Fruit fly (Drosophila melanogaster) whole organism, embryonic: ENCODE measurements around the gene pont.

ENCODE experiments used
- ATbp ChIP-seq: fragments of 200-800 bp; sonication (Bioruptor generic); optimal IDR thresholded peaks from 2 replicates; lab custom pipeline; 2017; ENCODE audit warnings: missing biosample characterization, mild to moderate bottlenecking, missing genetic modification characterization, missing genetic modification reagents
- Ada2b ChIP-seq: fragments of 200-800 bp; sonication (Bioruptor generic); IDR thresholded peaks from 2 replicates; pipeline ENCODE4 v1.3.6; 2022; ENCODE audit warnings: missing biosample characterization, missing genetic modification characterization
- Adf1 ChIP-seq: fragments of 200-800 bp; sonication (Bioruptor generic); IDR thresholded peaks from 2 replicates; pipeline ENCODE4 v1.3.6; 2022; ENCODE audit warnings: missing biosample characterization, missing genetic modification characterization
- C15 ChIP-seq: fragments of 200-800 bp; sonication (Bioruptor generic); IDR thresholded peaks from 3 replicates; pipeline ENCODE4 v1.3.6; 2022; ENCODE audit warnings: missing biosample characterization, missing genetic modification characterization
- CG10209 ChIP-seq: fragments of 200-800 bp; sonication (Bioruptor generic); optimal IDR thresholded peaks from 3 replicates; lab custom pipeline; 2017; ENCODE audit warnings: missing biosample characterization, mild to moderate bottlenecking, missing genetic modification characterization, missing genetic modification reagents
- CG1024 ChIP-seq: fragments of 200-800 bp; sonication (Bioruptor generic); IDR thresholded peaks from 2 replicates; pipeline ENCODE4 v1.3.6; 2022; ENCODE audit warnings: missing biosample characterization, missing genetic modification characterization
- CG10431 ChIP-seq: fragments of 200-800 bp; sonication (Bioruptor generic); optimal IDR thresholded peaks from 3 replicates; lab custom pipeline; 2018; ENCODE audit warnings: missing biosample characterization, mild to moderate bottlenecking, missing genetic modification characterization
- CG10565 ChIP-seq: fragments of 200-800 bp; sonication (Bioruptor generic); optimal IDR thresholded peaks from 3 replicates; lab custom pipeline; 2016; ENCODE audit warnings: missing biosample characterization, mild to moderate bottlenecking, missing genetic modification characterization
- CG14667 ChIP-seq: fragments of 200-800 bp; sonication (Bioruptor generic); IDR thresholded peaks from 2 replicates; pipeline ENCODE4 v1.3.6; 2022; ENCODE audit warnings: missing biosample characterization, missing genetic modification characterization
- CG14860 ChIP-seq: fragments of 200-800 bp; sonication (Bioruptor generic); IDR thresholded peaks from 3 replicates; pipeline ENCODE4 v1.3.6; 2022; ENCODE audit warnings: missing biosample characterization, missing genetic modification characterization; ENCODE audit not compliant: partially characterized antibody
- CG1529 ChIP-seq: fragments of 200-800 bp; sonication (Bioruptor generic); optimal IDR thresholded peaks from 3 replicates; lab custom pipeline; 2018; ENCODE audit warnings: missing biosample characterization, missing genetic modification characterization
- CG15479 ChIP-seq: fragments of 200-800 bp; sonication (Bioruptor generic); optimal IDR thresholded peaks from 3 replicates; lab custom pipeline; 2019; ENCODE audit warnings: missing biosample characterization, mild to moderate bottlenecking, missing genetic modification characterization, moderate library complexity
- CG15601 ChIP-seq: fragments of 200-800 bp; sonication (Bioruptor generic); optimal IDR thresholded peaks from 3 replicates; lab custom pipeline; 2019; ENCODE audit warnings: missing biosample characterization, mild to moderate bottlenecking, missing genetic modification characterization, moderate library complexity
- CG1602 ChIP-seq: fragments of 200-800 bp; sonication (Bioruptor generic); optimal IDR thresholded peaks from 3 replicates; lab custom pipeline; 2016; ENCODE audit warnings: missing biosample characterization, missing genetic modification characterization
- CG2120 ChIP-seq: fragments of 200-800 bp; sonication (Bioruptor generic); optimal IDR thresholded peaks from 3 replicates; lab custom pipeline; 2016; ENCODE audit warnings: missing biosample characterization, missing genetic modification characterization
- CG2712 ChIP-seq: fragments of 200-800 bp; optimal IDR thresholded peaks from 3 replicates; lab custom pipeline; 2019; ENCODE audit warnings: missing biosample characterization, mild to moderate bottlenecking, missing genetic modification characterization, moderate library complexity
- CG3995 ChIP-seq: fragments of 200-800 bp; sonication (Bioruptor generic); optimal IDR thresholded peaks from 3 replicates; lab custom pipeline; 2016; ENCODE audit warnings: missing biosample characterization, missing genetic modification characterization
- CG4328 ChIP-seq: fragments of 200-800 bp; sonication (Bioruptor generic); optimal IDR thresholded peaks from 3 replicates; lab custom pipeline; 2017; ENCODE audit warnings: missing biosample characterization, missing genetic modification reagents, missing genetic modification characterization
- CG4360 ChIP-seq: fragments of 200-800 bp; sonication (Bioruptor generic); IDR thresholded peaks from 2 replicates; pipeline ENCODE4 v1.3.6; 2022; ENCODE audit warnings: missing biosample characterization, missing genetic modification characterization
- CG4424 ChIP-seq: fragments of 200-800 bp; sonication (Bioruptor generic); optimal IDR thresholded peaks from 3 replicates; lab custom pipeline; 2016; ENCODE audit warnings: missing biosample characterization, missing genetic modification characterization
- CG4730 ChIP-seq: fragments of 200-800 bp; sonication (Bioruptor generic); IDR thresholded peaks from 2 replicates; pipeline ENCODE4 v1.3.6; 2022; ENCODE audit warnings: missing biosample characterization, missing genetic modification characterization
- CG6854 ChIP-seq: fragments of 200-800 bp; sonication (Bioruptor generic); optimal IDR thresholded peaks from 3 replicates; lab custom pipeline; 2017; ENCODE audit warnings: missing biosample characterization, mild to moderate bottlenecking, missing genetic modification characterization
- CG7745 ChIP-seq: fragments of 200-800 bp; sonication (Bioruptor generic); optimal IDR thresholded peaks from 2 replicates; lab custom pipeline; 2018; ENCODE audit warnings: missing biosample characterization, mild to moderate bottlenecking, missing genetic modification characterization, moderate library complexity
- CG8944 ChIP-seq: fragments of 200-800 bp; sonication (Bioruptor generic); optimal IDR thresholded peaks from 3 replicates; lab custom pipeline; 2016; ENCODE audit warnings: missing biosample characterization, missing genetic modification characterization
- CG9817 ChIP-seq: fragments of 200-800 bp; sonication (Bioruptor generic); optimal IDR thresholded peaks from 2 replicates; lab custom pipeline; 2018; ENCODE audit warnings: missing biosample characterization, mild to moderate bottlenecking, missing genetic modification characterization, moderate library complexity
- CkIIα-i1 ChIP-seq: fragments of 200-800 bp; sonication (Bioruptor generic); IDR thresholded peaks from 2 replicates; pipeline ENCODE4 v1.3.6; 2022; ENCODE audit warnings: missing biosample characterization, missing genetic modification characterization
- Dek ChIP-seq: fragments of 200-800 bp; sonication (Bioruptor generic); optimal IDR thresholded peaks from 3 replicates; lab custom pipeline; 2019; ENCODE audit warnings: missing biosample characterization, mild to moderate bottlenecking, missing genetic modification characterization, moderate library complexity
- Drgx ChIP-seq: fragments of 200-800 bp; sonication (Bioruptor generic); IDR thresholded peaks from 2 replicates; pipeline ENCODE4 v1.3.6; 2022; ENCODE audit warnings: missing biosample characterization, missing genetic modification characterization
- ERR ChIP-seq: fragments of 200-800 bp; sonication (Bioruptor generic); optimal IDR thresholded peaks from 2 replicates; lab custom pipeline; 2016; ENCODE audit warnings: missing biosample characterization, missing genetic modification characterization
- Eip74EF ChIP-seq, 2 experiments: fragments of 200-800 bp in 1 of 2; fragments of >200 bp in 1 of 2; sonication (Bioruptor generic) in 1 of 2; optimal IDR thresholded peaks; 2 replicates each; lab custom pipeline; 2017 to 2019; ENCODE audit warnings: missing biosample characterization in 2 of 2, missing genetic modification characterization in 2 of 2, mild to moderate bottlenecking in 1 of 2, moderate library complexity in 1 of 2
- Gsc ChIP-seq: fragments of 200-800 bp; sonication (Bioruptor generic); IDR thresholded peaks from 2 replicates; pipeline ENCODE4 v1.3.6; 2022; ENCODE audit warnings: missing biosample characterization, missing genetic modification characterization
- Hand ChIP-seq: fragments of 200-800 bp; sonication (Bioruptor generic); optimal IDR thresholded peaks from 2 replicates; lab custom pipeline; 2017; ENCODE audit warnings: mild to moderate bottlenecking, missing biosample characterization, missing genetic modification reagents, missing genetic modification characterization
- Hr3 ChIP-seq: fragments of 200-800 bp; sonication (Bioruptor generic); optimal IDR thresholded peaks from 3 replicates; lab custom pipeline; 2016; ENCODE audit warnings: missing biosample characterization, missing genetic modification characterization
- NfI ChIP-seq: fragments of 200-800 bp; sonication (Bioruptor generic); optimal IDR thresholded peaks from 3 replicates; lab custom pipeline; 2018; ENCODE audit warnings: missing biosample characterization, mild to moderate bottlenecking, missing genetic modification characterization, moderate library complexity
- Oaz ChIP-seq: fragments of 200-800 bp; sonication (Bioruptor generic); IDR thresholded peaks from 2 replicates; pipeline ENCODE4 v1.3.6; 2022; ENCODE audit warnings: missing biosample characterization, missing genetic modification characterization
- Rx ChIP-seq: fragments of 200-800 bp; sonication (Bioruptor generic); IDR thresholded peaks from 2 replicates; pipeline ENCODE4 v1.3.6; 2022; ENCODE audit warnings: missing biosample characterization, missing genetic modification characterization
- Vsx1 ChIP-seq: fragments of 200-800 bp; sonication (Bioruptor generic); optimal IDR thresholded peaks from 2 replicates; lab custom pipeline; 2017; ENCODE audit warnings: missing biosample characterization, mild to moderate bottlenecking, missing genetic modification characterization, missing genetic modification reagents
- bigmax ChIP-seq: fragments of 200-800 bp; sonication (Bioruptor generic); optimal IDR thresholded peaks from 2 replicates; lab custom pipeline; 2018; ENCODE audit warnings: missing biosample characterization, mild to moderate bottlenecking, missing genetic modification characterization
- dati ChIP-seq: fragments of 200-800 bp; sonication (Bioruptor generic); IDR thresholded peaks from 2 replicates; pipeline ENCODE4 v1.3.6; 2022; ENCODE audit warnings: missing biosample characterization, missing genetic modification characterization
- ewg ChIP-seq: fragments of 200-800 bp; sonication (Bioruptor generic); optimal IDR thresholded peaks from 3 replicates; lab custom pipeline; 2017; ENCODE audit warnings: mild to moderate bottlenecking, missing biosample characterization, missing genetic modification reagents, missing genetic modification characterization
- fd96Cb ChIP-seq: fragments of 200-800 bp; sonication (Bioruptor generic); optimal IDR thresholded peaks from 2 replicates; lab custom pipeline; 2018; ENCODE audit warnings: missing biosample characterization, mild to moderate bottlenecking, missing genetic modification characterization, moderate library complexity
- gem ChIP-seq: fragments of 200-800 bp; sonication (Bioruptor generic); optimal IDR thresholded peaks from 2 replicates; lab custom pipeline; 2019; ENCODE audit warnings: missing biosample characterization, mild to moderate bottlenecking, missing genetic modification characterization, moderate library complexity
- h ChIP-seq: fragments of >200 bp; optimal IDR thresholded peaks from 2 replicates; lab custom pipeline; 2017
- lab ChIP-seq: fragments of 200-800 bp; sonication (Bioruptor generic); optimal IDR thresholded peaks from 3 replicates; lab custom pipeline; 2017; ENCODE audit warnings: missing biosample characterization, missing genetic modification characterization, mild to moderate bottlenecking, moderate library complexity, missing genetic modification reagents
- maf-S ChIP-seq: fragments of 200-800 bp; sonication (Bioruptor generic); optimal IDR thresholded peaks from 2 replicates; lab custom pipeline; 2016; ENCODE audit warnings: missing biosample characterization, missing genetic modification characterization
- nerfin-2 ChIP-seq: fragments of 200-800 bp; sonication (Bioruptor generic); IDR thresholded peaks from 2 replicates; pipeline ENCODE4 v1.3.6; 2022; ENCODE audit warnings: missing biosample characterization, missing genetic modification characterization; ENCODE audit not compliant: partially characterized antibody
- nmo ChIP-seq: fragments of 200-800 bp; sonication (Bioruptor generic); optimal IDR thresholded peaks from 2 replicates; lab custom pipeline; 2018; ENCODE audit warnings: missing biosample characterization, mild to moderate bottlenecking, missing genetic modification characterization, moderate library complexity
- nom ChIP-seq: fragments of 200-800 bp; sonication (Bioruptor generic); optimal IDR thresholded peaks from 2 replicates; lab custom pipeline; 2017; ENCODE audit warnings: missing biosample characterization, missing genetic modification characterization, mild to moderate bottlenecking, moderate library complexity, missing genetic modification reagents
- pho ChIP-seq: fragments of 200-800 bp; sonication (Bioruptor generic); optimal IDR thresholded peaks from 2 replicates; lab custom pipeline; 2016; ENCODE audit warnings: missing biosample characterization, missing genetic modification characterization
- tin ChIP-seq: fragments of 200-800 bp; sonication (Bioruptor generic); optimal IDR thresholded peaks from 3 replicates; lab custom pipeline; 2016; ENCODE audit warnings: missing biosample characterization, missing genetic modification characterization

The pont gene

dm6 chr3R:10265552-10266137 lies 3.7 kb downstream of the pont start (continued):
- TF ChIP-seq CG4424 (GFP tag; lab: Kevin White, UChicago) (peak; percentile 44), Dek (tag; lab: Kevin White, UChicago) (peak; percentile 20), CkIIα-i1 (GFP tag; lab: Robert Waterston, UW) (no peak), Rx (GFP tag; lab: Robert Waterston, UW) (0 out of 2 replicates have a peak, but pooled peaks have one; percentile 36), nerfin-2 (no peak), CG7745 (tag; lab: Kevin White, UChicago) (no peak), bigmax (GFP tag; lab: Kevin White, UChicago) (no peak), pho (GFP tag; lab: Kevin White, UChicago) (peak; percentile 49), maf-S (GFP tag; lab: Kevin White, UChicago) (peak; percentile 8), Eip74EF (GFP tag; optimal IDR thresholded peaks at IDR 0.05; lab: Kevin White, UChicago) (peak in 1 of 2 experiments; percentile 59), ERR (GFP tag; lab: Kevin White, UChicago) (no peak), tin (peak; percentile 27), Vsx1 (peak; percentile 51), CG1602 (GFP tag; lab: Kevin White, UChicago) (no peak), CG4730 (GFP tag; lab: Robert Waterston, UW) (no peak), CG2712 (peak; percentile 44), Hand (GFP tag; lab: Kevin White, UChicago) (peak; percentile 31), Oaz (GFP tag; lab: Robert Waterston, UW) (peak; percentile 29; the same call in 1 of the 2 replicates), fd96Cb (tag; lab: Kevin White, UChicago) (peak; percentile 19), CG4328 (GFP tag; lab: Kevin White, UChicago) (no peak), CG4360 (GFP tag; lab: Robert Waterston, UW) (no peak), CG14860 (no peak), CG2120 (GFP tag; lab: Kevin White, UChicago) (peak; percentile 83), NfI (GFP tag; lab: Kevin White, UChicago) (peak; percentile 37), CG6854 (GFP tag; lab: Kevin White, UChicago) (no peak), CG10565 (GFP tag; lab: Kevin White, UChicago) (no peak), C15 (GFP tag; lab: Robert Waterston, UW) (no peak; the same call in 2 of the 3 replicates), lab (GFP tag; lab: Kevin White, UChicago) (peak; percentile 74), gem (tag; lab: Kevin White, UChicago) (peak; percentile 74), h (lab: Kevin White, UChicago) (no peak), ATbp (GFP tag; lab: Kevin White, UChicago) (no peak), CG3995 (GFP tag; lab: Kevin White, UChicago) (peak; percentile 5), CG15479 (GFP tag; lab: Kevin White, UChicago) (peak; percentile 1), CG8944 (no peak), CG10431 (GFP tag; lab: Kevin White, UChicago) (no peak), ewg (peak; percentile 5), nmo (peak; percentile 55), Gsc (no peak), CG1024 (GFP tag; lab: Robert Waterston, UW) (no peak), CG9817 (tag; lab: Kevin White, UChicago) (peak; percentile 37), CG1529 (no peak), dati (GFP tag; lab: Robert Waterston, UW) (no peak), CG15601 (no peak), CG14667 (GFP tag; lab: Robert Waterston, UW) (peak; percentile 37; the same call in 1 of the 2 replicates), Drgx (GFP tag; lab: Robert Waterston, UW) (peak; percentile 74), CG10209 (GFP tag; lab: Kevin White, UChicago) (peak; percentile 29), nom (GFP tag; lab: Kevin White, UChicago) (no peak), Adf1 (GFP tag; lab: Robert Waterston, UW) (peak; percentile 64), Hr3 (GFP tag; lab: Kevin White, UChicago) (peak; percentile 29), Ada2b (GFP tag; lab: Robert Waterston, UW) (peak; percentile 34)
